Fruit fly (Drosophila melanogaster) Kc167 (cell line): ENCODE data around the gene Cpr76Bb.

Experiments used
- Myc ChIP-seq: fragments of >200 bp; optimal IDR thresholded peaks from 2 replicates; lab custom pipeline; 2017; ENCODE audit warnings: missing external identifiers
- h ChIP-seq: fragments of >200 bp; optimal IDR thresholded peaks from 3 replicates; lab custom pipeline; 2018; ENCODE audit warnings: missing external identifiers
- insv ChIP-seq: fragments of >200 bp; optimal IDR thresholded peaks from 3 replicates; lab custom pipeline; 2018; ENCODE audit warnings: missing external identifiers
- psq ChIP-seq: fragments of >200 bp; optimal IDR thresholded peaks from 2 replicates; lab custom pipeline; 2017; ENCODE audit warnings: missing external identifiers
- ttk ChIP-seq: sonication (Bioruptor generic); optimal IDR thresholded peaks from 2 replicates; lab custom pipeline; 2017; ENCODE audit warnings: missing external identifiers

DNA sequence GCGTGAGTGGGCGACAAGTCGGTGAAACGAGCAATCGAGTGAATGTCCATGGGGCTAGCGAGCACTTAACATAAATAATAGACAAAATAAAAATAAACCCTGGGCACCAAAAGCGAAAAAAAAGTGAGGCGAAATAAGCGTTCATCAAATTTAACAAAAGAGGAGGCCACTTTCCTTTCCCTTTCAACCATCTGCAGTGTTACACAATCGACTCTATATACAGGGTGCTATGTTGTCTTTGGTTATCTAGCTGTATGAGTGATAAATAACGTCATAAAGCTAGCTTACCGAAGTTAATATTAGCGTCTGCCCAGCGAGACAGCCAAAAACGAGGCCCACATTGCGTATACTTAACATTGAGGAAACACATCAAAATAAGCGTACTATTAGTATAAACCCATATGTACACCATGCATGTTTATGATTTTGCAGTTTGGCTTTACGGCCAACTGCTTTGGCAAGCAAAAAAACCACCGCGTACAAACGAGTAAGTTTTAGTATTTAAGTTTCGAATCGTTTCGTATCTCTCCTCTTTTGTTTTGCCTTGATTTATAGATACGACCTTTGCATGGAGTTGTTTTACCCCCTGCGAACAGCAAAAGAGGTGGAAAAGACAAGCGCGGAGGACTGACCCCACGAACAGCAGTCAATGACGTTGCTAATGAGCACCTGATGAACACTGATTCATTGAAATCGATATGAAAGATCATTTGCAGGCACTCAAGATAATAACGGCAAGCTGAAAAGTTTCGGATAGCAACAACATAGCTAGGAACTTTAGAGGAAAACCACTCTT is 45.7 kb downstream of the Cpr76Bb start:
- TF ChIP-seq h (no peak), ttk (lab: Kevin White, UChicago) (no peak), insv (lab: Kevin White, UChicago) (no peak), Myc (lab: Kevin White, UChicago) (no peak), psq (lab: Kevin White, UChicago) (no peak)
